Fruit fly (Drosophila melanogaster): Measurements from ENCODE around the gene tctn.
A peak's percentile ranks its signal among the peaks of the same experiment; 100 is the strongest.

Gene tctn

dm6 chr2L:6082157-6082645 lies 48.2 kb downstream of the tctn start, which contains the start of gene Kr-h1 (continued):
- TF ChIP-seq Blimp-1 (GFP tag; optimal IDR thresholded peaks at IDR 0.05) (peak; percentile 37), CG15011 (GFP tag; optimal IDR thresholded peaks at IDR 0.05) (no peak), al (GFP tag; IDR thresholded peaks at IDR 0.05) (no peak), CG12744 (GFP tag; optimal IDR thresholded peaks at IDR 0.05) (no peak), CG16815 (GFP tag; optimal IDR thresholded peaks at IDR 0.05) (no peak), Dfd (GFP tag; optimal IDR thresholded peaks at IDR 0.05) (no peak), tup (GFP tag; optimal IDR thresholded peaks at IDR 0.05) (no peak), gsb-n (tag; optimal IDR thresholded peaks at IDR 0.05) (no peak), CG12155 (GFP tag; optimal IDR thresholded peaks at IDR 0.05) (peak; percentile 72), bigmax (GFP tag; optimal IDR thresholded peaks at IDR 0.05) (no peak), abd-A (tag; optimal IDR thresholded peaks at IDR 0.05) (peak; percentile 6), bowl (GFP tag; IDR thresholded peaks at IDR 0.05) (no peak), CG1233 (GFP tag; optimal IDR thresholded peaks at IDR 0.05) (no peak), CG3281 (GFP tag; optimal IDR thresholded peaks at IDR 0.05) (no peak), tap (tag; optimal IDR thresholded peaks at IDR 0.05) (no peak), D (optimal IDR thresholded peaks at IDR 0.05) (no peak), D (GFP tag; optimal IDR thresholded peaks at IDR 0.05) (no peak), CG11695 (GFP tag; IDR thresholded peaks at IDR 0.05) (no peak), Hmx (GFP tag; optimal IDR thresholded peaks at IDR 0.05) (no peak), CTCF (GFP tag; optimal IDR thresholded peaks at IDR 0.05) (no peak), CG15514 (GFP tag; optimal IDR thresholded peaks at IDR 0.05) (no peak), corto (GFP tag; optimal IDR thresholded peaks at IDR 0.05) (peak; percentile 43), Myb (GFP tag; optimal IDR thresholded peaks at IDR 0.05) (no peak), fd3F (GFP tag; optimal IDR thresholded peaks at IDR 0.05) (no peak), MBD-R2 (GFP tag; IDR thresholded peaks at IDR 0.05) (no peak), gce (GFP tag; IDR thresholded peaks at IDR 0.05) (no peak), Pdp1 (GFP tag; optimal IDR thresholded peaks at IDR 0.05) (no peak), B-H2 (GFP tag; optimal IDR thresholded peaks at IDR 0.05) (peak; percentile 27), CG12769 (tag; optimal IDR thresholded peaks at IDR 0.05) (peak; percentile 11), Ravus (GFP tag; IDR thresholded peaks at IDR 0.05) (no peak), CG2202 (tag; optimal IDR thresholded peaks at IDR 0.05) (no peak), CG1602 (GFP tag; optimal IDR thresholded peaks at IDR 0.05) (no peak), CG9932 (GFP tag; IDR thresholded peaks at IDR 0.05) (peak; percentile 17; the same call in 1 of the 2 replicates), Bgb (GFP tag; IDR thresholded peaks at IDR 0.05; ENCODE audit: partially characterized antibody) (peak; percentile 23; the same call in 1 of the 2 replicates), CG43689 (GFP tag; IDR thresholded peaks at IDR 0.05) (no peak), ttk (GFP tag; IDR thresholded peaks at IDR 0.05) (no peak), CG13894 (tag; optimal IDR thresholded peaks at IDR 0.05) (peak; percentile 72), CG4617 (GFP tag; optimal IDR thresholded peaks at IDR 0.05; ENCODE audit: borderline replicate concordance) (no peak), CG33213 (GFP tag; optimal IDR thresholded peaks at IDR 0.05) (no peak), luna (GFP tag; optimal IDR thresholded peaks at IDR 0.05) (no peak), Max (GFP tag; optimal IDR thresholded peaks at IDR 0.05) (no peak), Adf1 (GFP tag; IDR thresholded peaks at IDR 0.05) (peak; percentile 100), maf-S (GFP tag; optimal IDR thresholded peaks at IDR 0.05) (no peak), HHEX (GFP tag; optimal IDR thresholded peaks at IDR 0.05) (no peak), CG42726 (GFP tag; IDR thresholded peaks at IDR 0.05; ENCODE audit: partially characterized antibody) (peak; percentile 63; the same call in 1 of the 2 replicates), CG2889 (GFP tag; IDR thresholded peaks at IDR 0.05) (no peak), CG13287 (GFP tag; IDR thresholded peaks at IDR 0.05; ENCODE audit: partially characterized antibody) (peak; percentile 42; the same call in 1 of the 2 replicates), gro (GFP tag; optimal IDR thresholded peaks at IDR 0.05) (peak; percentile 11), CG11560 (tag; IDR thresholded peaks at IDR 0.05) (no peak), Kr (GFP tag; optimal IDR thresholded peaks at IDR 0.05) (no peak), stc (GFP tag; IDR thresholded peaks at IDR 0.05) (0 out of 2 replicates have a peak, but pooled peaks have one; percentile 21), CG13123 (GFP tag; optimal IDR thresholded peaks at IDR 0.05) (no peak)

Data from whole organism, embryonic.